Fruit fly (Drosophila melanogaster) whole organism, wandering third instar larva: ENCODE results near the gene CG42269.

ENCODE experiments used
- Abd-B ChIP-seq: fragments of >200 bp; optimal IDR thresholded peaks from 2 replicates; lab custom pipeline; 2017; ENCODE audit warnings: missing biosample characterization, missing genetic modification characterization
- Hr78 ChIP-seq: fragments of >200 bp; optimal IDR thresholded peaks from 2 replicates; lab custom pipeline; 2017; ENCODE audit warnings: missing biosample characterization, missing genetic modification characterization
- Mio ChIP-seq: sonication (Bioruptor generic); optimal IDR thresholded peaks from 2 replicates; lab custom pipeline; 2016; ENCODE audit warnings: missing biosample characterization, missing genetic modification characterization
- OdsH ChIP-seq: fragments of 200-800 bp; sonication (Bioruptor generic); optimal IDR thresholded peaks from 2 replicates; lab custom pipeline; 2016; ENCODE audit warnings: missing biosample characterization, mild to moderate bottlenecking, missing genetic modification characterization
- Rel ChIP-seq, 2 experiments: fragments of 200-800 bp; sonication (Bioruptor generic) in 1 of 2; optimal IDR thresholded peaks; 2 replicates in 1 of 2; 3 replicates in 1 of 2; lab custom pipeline; 2016 to 2019; ENCODE audit warnings: mild to moderate bottlenecking in 2 of 2, missing biosample characterization in 2 of 2, missing genetic modification characterization in 2 of 2, moderate library complexity in 1 of 2
- br ChIP-seq: fragments of 200-800 bp; sonication (Bioruptor generic); optimal IDR thresholded peaks from 2 replicates; lab custom pipeline; 2016; ENCODE audit warnings: missing biosample characterization, missing genetic modification characterization
- h ChIP-seq: fragments of 200-800 bp; sonication (Bioruptor generic); optimal IDR thresholded peaks from 3 replicates; lab custom pipeline; 2016; ENCODE audit warnings: missing biosample characterization, mild to moderate bottlenecking, missing genetic modification characterization
- jim ChIP-seq: fragments of 175-275, 200-325 bp; sonication (Bioruptor generic); optimal IDR thresholded peaks from 2 replicates; lab custom pipeline; 2016; ENCODE audit warnings: missing biosample characterization, mild to moderate bottlenecking, missing genetic modification characterization
- lola ChIP-seq: fragments of >200 bp; optimal IDR thresholded peaks from 2 replicates; lab custom pipeline; 2017; ENCODE audit warnings: missing biosample characterization, missing genetic modification characterization
- psq ChIP-seq: fragments of 200-800 bp; sonication (Bioruptor generic); optimal IDR thresholded peaks from 3 replicates; lab custom pipeline; 2017; ENCODE audit warnings: missing biosample characterization, mild to moderate bottlenecking, missing genetic modification characterization, moderate library complexity
- rgr ChIP-seq: fragments of 200-800 bp; sonication (Bioruptor generic); optimal IDR thresholded peaks from 3 replicates; lab custom pipeline; 2016; ENCODE audit warnings: missing biosample characterization, mild to moderate bottlenecking, missing genetic modification characterization
- sage ChIP-seq: fragments of 200-800 bp; sonication (Bioruptor generic); optimal IDR thresholded peaks from 2 replicates; lab custom pipeline; 2016; ENCODE audit warnings: missing biosample characterization, mild to moderate bottlenecking, missing genetic modification characterization
- usp ChIP-seq: fragments of >200 bp; optimal IDR thresholded peaks from 2 replicates; lab custom pipeline; 2017; ENCODE audit warnings: missing biosample characterization, missing genetic modification characterization
- woc ChIP-seq: sonication (Bioruptor generic); optimal IDR thresholded peaks from 2 replicates; lab custom pipeline; 2016; ENCODE audit warnings: missing biosample characterization, mild to moderate bottlenecking, missing genetic modification characterization

DNA sequence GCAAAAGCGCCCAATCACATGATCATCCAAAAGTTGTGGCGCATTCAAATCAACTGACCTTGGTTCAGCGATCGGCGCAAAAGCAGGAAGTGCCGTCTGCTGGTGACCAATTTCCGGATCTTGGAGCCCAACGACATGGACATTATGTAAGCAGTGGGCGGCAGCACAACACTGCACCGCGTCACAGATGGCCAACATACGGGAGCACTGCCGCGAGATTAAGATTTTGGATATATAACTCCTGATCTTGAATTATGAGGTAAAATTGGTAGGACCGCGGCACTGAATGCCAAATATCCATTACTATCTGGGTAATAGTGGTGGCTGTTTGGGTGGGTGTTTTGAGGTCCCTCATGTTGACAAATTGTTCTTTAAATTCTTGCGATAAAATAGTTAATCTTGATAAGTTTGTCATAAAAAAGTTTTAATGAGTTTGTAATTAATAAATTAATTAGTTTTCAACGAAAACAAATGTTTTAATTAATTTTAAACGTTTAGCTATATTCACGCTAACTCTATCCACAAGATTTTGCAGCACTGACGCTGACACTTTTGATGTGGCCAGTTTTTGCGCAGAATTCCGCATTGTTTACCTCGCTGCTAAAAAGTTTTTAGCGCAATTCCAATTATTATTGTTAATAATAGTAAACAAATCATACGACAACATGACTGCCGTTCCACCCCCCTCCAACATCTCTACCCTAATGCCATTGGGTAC, 9.0 kb downstream of the CG42269 start, which contains the start of the genes CG13295 and CG6610:
- TF ChIP-seq br (GFP tag; lab: Kevin White, UChicago): peak; percentile 23
- TF ChIP-seq sage (GFP tag; lab: Kevin White, UChicago): no peak
- peak; percentile 39 for TF ChIP-seq OdsH (GFP tag; lab: Kevin White, UChicago)
- TF ChIP-seq lola (GFP tag; lab: Kevin White, UChicago): no peak
- TF ChIP-seq Hr78 (GFP tag; lab: Kevin White, UChicago): no peak
- TF ChIP-seq woc (GFP tag; lab: Kevin White, UChicago): peak; percentile 84
- TF ChIP-seq Mio: no peak
- TF ChIP-seq psq (GFP tag; lab: Kevin White, UChicago): peak; percentile 19
- peak; percentile 54 for TF ChIP-seq h (GFP tag; lab: Kevin White, UChicago)
- no peak for TF ChIP-seq Rel (GFP tag; optimal IDR thresholded peaks at IDR 0.05; lab: Kevin White, UChicago)
- peak; percentile 35 for TF ChIP-seq Rel (tag; optimal IDR thresholded peaks at IDR 0.05; lab: Kevin White, UChicago)
- no peak for TF ChIP-seq jim (GFP tag; lab: Kevin White, UChicago)
- no peak for TF ChIP-seq Abd-B (GFP tag; lab: Kevin White, UChicago)
- peak; percentile 51 for TF ChIP-seq rgr (GFP tag; lab: Kevin White, UChicago)
- TF ChIP-seq usp (GFP tag; lab: Kevin White, UChicago): no peak
